Fruit fly (Drosophila melanogaster) whole organism, embryonic: ENCODE measurements around the gene pall.

Experiments used
- Atf-2 ChIP-seq: fragments of 200-800 bp; sonication (Bioruptor generic); optimal IDR thresholded peaks from 2 replicates; lab custom pipeline; 2016; ENCODE audit warnings: missing biosample characterization, missing genetic modification characterization
- Bteb2 ChIP-seq: fragments of 200-800 bp; sonication (Bioruptor generic); optimal IDR thresholded peaks from 2 replicates; lab custom pipeline; 2016; ENCODE audit warnings: missing biosample characterization, missing genetic modification characterization
- CG1024 ChIP-seq: fragments of 200-800 bp; sonication (Bioruptor generic); IDR thresholded peaks from 2 replicates; pipeline ENCODE4 v1.3.6; 2022; ENCODE audit warnings: missing biosample characterization, missing genetic modification characterization
- CG12071 ChIP-seq: fragments of 200-800 bp; sonication (Bioruptor generic); optimal IDR thresholded peaks from 3 replicates; lab custom pipeline; 2018; ENCODE audit warnings: missing biosample characterization, mild to moderate bottlenecking, missing genetic modification characterization
- CG15269 ChIP-seq: fragments of 200-800 bp; sonication (Bioruptor generic); optimal IDR thresholded peaks from 2 replicates; lab custom pipeline; 2018; ENCODE audit warnings: missing biosample characterization, mild to moderate bottlenecking, missing genetic modification characterization, moderate library complexity
- CG15514 ChIP-seq: fragments of 200-800 bp; sonication (Bioruptor generic); optimal IDR thresholded peaks from 3 replicates; lab custom pipeline; 2017; ENCODE audit warnings: missing biosample characterization, missing genetic modification characterization, mild to moderate bottlenecking, moderate library complexity, missing genetic modification reagents
- CG17361 ChIP-seq: fragments of 200-800 bp; sonication (Bioruptor generic); IDR thresholded peaks from 3 replicates; pipeline ENCODE4 v1.3.6; 2022; ENCODE audit warnings: missing biosample characterization, missing genetic modification characterization
- CG1792 ChIP-seq: fragments of 200-800 bp; sonication (Bioruptor generic); optimal IDR thresholded peaks from 2 replicates; lab custom pipeline; 2016; ENCODE audit warnings: missing biosample characterization, missing genetic modification characterization
- CG18476 ChIP-seq: fragments of 200-800 bp; sonication (Bioruptor generic); optimal IDR thresholded peaks from 2 replicates; lab custom pipeline; 2016; ENCODE audit warnings: missing biosample characterization, mild to moderate bottlenecking, missing genetic modification characterization
- CG18599 ChIP-seq: fragments of 200-800 bp; sonication (Bioruptor generic); optimal IDR thresholded peaks from 3 replicates; lab custom pipeline; 2017; ENCODE audit warnings: missing biosample characterization, missing genetic modification characterization, mild to moderate bottlenecking, moderate library complexity, missing genetic modification reagents
- CG18619 ChIP-seq: fragments of 200-800 bp; sonication (Bioruptor generic); optimal IDR thresholded peaks from 3 replicates; lab custom pipeline; 2017; ENCODE audit warnings: missing biosample characterization, mild to moderate bottlenecking, missing genetic modification characterization
- CG31365 ChIP-seq: fragments of 200-800 bp; sonication (Bioruptor generic); optimal IDR thresholded peaks from 2 replicates; lab custom pipeline; 2018; ENCODE audit warnings: missing biosample characterization, mild to moderate bottlenecking, missing genetic modification characterization
- CG43689 ChIP-seq: fragments of 200-800 bp; sonication (Bioruptor generic); IDR thresholded peaks from 2 replicates; pipeline ENCODE4 v1.3.6; 2022; ENCODE audit warnings: missing biosample characterization, missing genetic modification characterization
- CG4404 ChIP-seq: fragments of 200-800 bp; sonication (Bioruptor generic); IDR thresholded peaks from 2 replicates; pipeline ENCODE4 v1.3.6; 2022; ENCODE audit warnings: missing biosample characterization, missing genetic modification characterization
- CG6689 ChIP-seq: fragments of 200-800 bp; sonication (Bioruptor generic); IDR thresholded peaks from 2 replicates; pipeline ENCODE4 v1.3.6; 2022; ENCODE audit warnings: missing biosample characterization, missing genetic modification characterization
- CG6854 ChIP-seq: fragments of 200-800 bp; sonication (Bioruptor generic); optimal IDR thresholded peaks from 3 replicates; lab custom pipeline; 2017; ENCODE audit warnings: missing biosample characterization, mild to moderate bottlenecking, missing genetic modification characterization
- HHEX ChIP-seq: fragments of 200-800 bp; sonication (Bioruptor generic); optimal IDR thresholded peaks from 3 replicates; lab custom pipeline; 2017; ENCODE audit warnings: missing biosample characterization, mild to moderate bottlenecking, missing genetic modification characterization, missing genetic modification reagents
- Hand ChIP-seq: fragments of 200-800 bp; sonication (Bioruptor generic); optimal IDR thresholded peaks from 2 replicates; lab custom pipeline; 2017; ENCODE audit warnings: mild to moderate bottlenecking, missing biosample characterization, missing genetic modification reagents, missing genetic modification characterization
- Hmx ChIP-seq: fragments of 200-800 bp; sonication (Bioruptor generic); optimal IDR thresholded peaks from 2 replicates; lab custom pipeline; 2016; ENCODE audit warnings: missing biosample characterization, missing genetic modification characterization
- Hsf ChIP-seq: fragments of 200-800 bp; sonication (Bioruptor generic); optimal IDR thresholded peaks from 3 replicates; lab custom pipeline; 2016; ENCODE audit warnings: missing biosample characterization, missing genetic modification characterization
- Jarid2 ChIP-seq: fragments of 200-800 bp; sonication (Bioruptor generic); optimal IDR thresholded peaks from 3 replicates; lab custom pipeline; 2017; ENCODE audit warnings: mild to moderate bottlenecking, missing biosample characterization, missing genetic modification reagents, missing genetic modification characterization
- MESR4 ChIP-seq: fragments of 200-800 bp; sonication (Bioruptor generic); optimal IDR thresholded peaks from 2 replicates; lab custom pipeline; 2018; ENCODE audit warnings: missing biosample characterization, mild to moderate bottlenecking, missing genetic modification characterization, moderate library complexity
- Ptx1 ChIP-seq: fragments of 200-800 bp; sonication (Bioruptor generic); IDR thresholded peaks from 2 replicates; pipeline ENCODE4 v1.3.6; 2022; ENCODE audit warnings: missing biosample characterization, missing genetic modification characterization
- Side ChIP-seq: fragments of 200-800 bp; sonication (Bioruptor generic); optimal IDR thresholded peaks from 2 replicates; lab custom pipeline; 2016; ENCODE audit warnings: missing biosample characterization, missing genetic modification characterization
- Sox102F ChIP-seq: fragments of 200-800 bp; sonication (Bioruptor generic); optimal IDR thresholded peaks from 2 replicates; lab custom pipeline; 2018; ENCODE audit warnings: missing biosample characterization, mild to moderate bottlenecking, missing genetic modification characterization, moderate library complexity
- ac ChIP-seq: fragments of 200-800 bp; sonication (Bioruptor generic); optimal IDR thresholded peaks from 3 replicates; lab custom pipeline; 2017; ENCODE audit warnings: missing biosample characterization, mild to moderate bottlenecking, missing genetic modification characterization
- ato ChIP-seq: fragments of 200-800 bp; sonication (Bioruptor generic); IDR thresholded peaks from 2 replicates; pipeline ENCODE4 v1.3.6; 2022; ENCODE audit warnings: missing biosample characterization, missing genetic modification characterization; ENCODE audit not compliant: partially characterized antibody
- az2 ChIP-seq: fragments of 200-800 bp; sonication (Bioruptor generic); optimal IDR thresholded peaks from 3 replicates; lab custom pipeline; 2016; ENCODE audit warnings: missing biosample characterization, missing genetic modification characterization
- br ChIP-seq: fragments of >200 bp; optimal IDR thresholded peaks from 2 replicates; lab custom pipeline; 2017
- crp ChIP-seq, 2 experiments: fragments of 200-800 bp; sonication (Bioruptor generic); optimal IDR thresholded peaks; 2 replicates in 1 of 2; 3 replicates in 1 of 2; lab custom pipeline; 2017; ENCODE audit warnings: missing biosample characterization in 2 of 2, missing genetic modification characterization in 2 of 2, mild to moderate bottlenecking in 1 of 2, moderate library complexity in 1 of 2
- danr ChIP-seq: fragments of 200-800 bp; sonication (Bioruptor generic); IDR thresholded peaks from 2 replicates; pipeline ENCODE4 v1.3.6; 2022; ENCODE audit warnings: missing biosample characterization, missing genetic modification characterization
- esg ChIP-seq: fragments of 200-800 bp; sonication (Bioruptor generic); conservative IDR thresholded peaks from 2 replicates; pipeline ENCODE4 v1.3.6; 2022; ENCODE audit warnings: missing biosample characterization, missing genetic modification characterization
- exex ChIP-seq: fragments of 200-800 bp; sonication (Bioruptor generic); optimal IDR thresholded peaks from 4 replicates; lab custom pipeline; 2018; ENCODE audit warnings: missing biosample characterization, mild to moderate bottlenecking, missing genetic modification characterization, moderate library complexity
- fd102C ChIP-seq: fragments of 200-800 bp; sonication (Bioruptor generic); optimal IDR thresholded peaks from 2 replicates; lab custom pipeline; 2018; ENCODE audit warnings: missing biosample characterization, mild to moderate bottlenecking, missing genetic modification characterization, moderate library complexity
- h ChIP-seq: fragments of >200 bp; optimal IDR thresholded peaks from 2 replicates; lab custom pipeline; 2017
- hb ChIP-seq: fragments of 200-800 bp; sonication (Bioruptor generic); IDR thresholded peaks from 3 replicates; pipeline ENCODE4 v1.3.6; 2022; ENCODE audit warnings: missing biosample characterization, missing genetic modification characterization; ENCODE audit not compliant: partially characterized antibody
- hth ChIP-seq: fragments of >200 bp; optimal IDR thresholded peaks from 2 replicates; lab custom pipeline; 2017; ENCODE audit warnings: inconsistent platforms
- kay ChIP-seq: fragments of 200-800 bp; sonication (Bioruptor generic); optimal IDR thresholded peaks from 2 replicates; lab custom pipeline; 2016; ENCODE audit warnings: missing biosample characterization, missing genetic modification characterization
- mam ChIP-seq: fragments of 200-800 bp; sonication (Bioruptor generic); optimal IDR thresholded peaks from 3 replicates; lab custom pipeline; 2016; ENCODE audit warnings: missing biosample characterization, missing genetic modification characterization
- mirr ChIP-seq: fragments of 200-800 bp; sonication (Bioruptor generic); optimal IDR thresholded peaks from 3 replicates; lab custom pipeline; 2018; ENCODE audit warnings: missing biosample characterization, mild to moderate bottlenecking, missing genetic modification characterization
- nerfin-1 ChIP-seq: fragments of 200-800 bp; sonication (Bioruptor generic); optimal IDR thresholded peaks from 3 replicates; lab custom pipeline; 2019; ENCODE audit warnings: missing biosample characterization, mild to moderate bottlenecking, missing genetic modification characterization, moderate library complexity
- odd ChIP-seq: fragments of 200-800 bp; sonication (Bioruptor generic); optimal IDR thresholded peaks from 2 replicates; lab custom pipeline; 2017; ENCODE audit warnings: missing biosample characterization, mild to moderate bottlenecking, missing genetic modification characterization
- pan ChIP-seq, 4 experiments: fragments of >200 bp in 3 of 4; fragments of 200-800 bp in 1 of 4; sonication (Bioruptor generic) in 1 of 4; optimal IDR thresholded peaks in 3 of 4; IDR thresholded peaks in 1 of 4; 2 replicates each; pipeline versions ENCODE4 v1.3.6 to Lab custom; 2017 to 2022; ENCODE audit warnings: missing biosample characterization in 2 of 4, missing genetic modification characterization in 2 of 4, mixed read lengths in 1 of 4
- rib ChIP-seq: fragments of 200-800 bp; sonication (Bioruptor generic); IDR thresholded peaks from 2 replicates; pipeline ENCODE4 v1.3.6; 2022; ENCODE audit warnings: missing biosample characterization, missing genetic modification characterization
- ro ChIP-seq: fragments of 200-800 bp; sonication (Bioruptor generic); IDR thresholded peaks from 2 replicates; pipeline ENCODE4 v1.3.6; 2022; ENCODE audit warnings: missing biosample characterization, missing genetic modification characterization
- tll ChIP-seq, 2 experiments: fragments of 200-800 bp in 1 of 2; fragments of >200 bp in 1 of 2; sonication (Bioruptor generic) in 1 of 2; optimal IDR thresholded peaks; 2 replicates each; lab custom pipeline; 2017 to 2019; ENCODE audit warnings: missing biosample characterization in 2 of 2, missing genetic modification characterization in 2 of 2, mild to moderate bottlenecking in 1 of 2, moderate library complexity in 1 of 2
- toy ChIP-seq: fragments of 200-800 bp; sonication (Bioruptor generic); IDR thresholded peaks from 2 replicates; pipeline ENCODE4 v1.3.6; 2022; ENCODE audit warnings: missing biosample characterization, missing genetic modification characterization
- unc-4 ChIP-seq: fragments of 200-800 bp; sonication (Bioruptor generic); IDR thresholded peaks from 2 replicates; pipeline ENCODE4 v1.3.6; 2022; ENCODE audit warnings: missing biosample characterization, missing genetic modification characterization; ENCODE audit not compliant: partially characterized antibody
- unpg ChIP-seq: fragments of 200-800 bp; sonication (Bioruptor generic); optimal IDR thresholded peaks from 3 replicates; lab custom pipeline; 2018; ENCODE audit warnings: missing biosample characterization, mild to moderate bottlenecking, missing genetic modification characterization, moderate library complexity
- zen ChIP-seq: fragments of 200-800 bp; sonication (Bioruptor generic); optimal IDR thresholded peaks from 3 replicates; lab custom pipeline; 2018; ENCODE audit warnings: missing biosample characterization, mild to moderate bottlenecking, missing genetic modification characterization, moderate library complexity

The pall gene

dm6 chr3L:9455819-9456388 lies 31.7 kb downstream of the pall start, which contains the start of the genes phol and CG3552 (continued):
- peak; percentile 16; the same call in 1 of the 2 replicates for TF ChIP-seq ato (GFP tag; lab: Robert Waterston, UW)
- 0 out of 3 replicates have a peak, but pooled peaks have one; percentile 42 for TF ChIP-seq CG17361
- peak; percentile 88 for TF ChIP-seq MESR4 (GFP tag; lab: Kevin White, UChicago)
- no peak for TF ChIP-seq Bteb2
- TF ChIP-seq CG18476 (GFP tag; lab: Kevin White, UChicago): no peak
- TF ChIP-seq nerfin-1 (tag; lab: Kevin White, UChicago): peak; percentile 10
- TF ChIP-seq unpg (GFP tag; lab: Kevin White, UChicago): no peak
- no peak for TF ChIP-seq az2 (GFP tag; lab: Kevin White, UChicago)
- TF ChIP-seq danr (GFP tag; lab: Robert Waterston, UW): no peak
- no peak for TF ChIP-seq rib
- peak; percentile 45; the same call in 1 of the 3 replicates for TF ChIP-seq hb (GFP tag; lab: Robert Waterston, UW)
- no peak for TF ChIP-seq CG31365
- no peak for TF ChIP-seq CG1024
- TF ChIP-seq Hmx (GFP tag; lab: Kevin White, UChicago): no peak
- no peak for TF ChIP-seq exex (tag; lab: Kevin White, UChicago)
- no peak for TF ChIP-seq HHEX
- no peak for TF ChIP-seq ac
- no peak for TF ChIP-seq CG15269 (tag; lab: Kevin White, UChicago)
- no peak for TF ChIP-seq CG43689
- no peak for TF ChIP-seq esg (GFP tag; lab: Robert Waterston, UW)
- TF ChIP-seq Hand: peak; percentile 6
- no peak for TF ChIP-seq Ptx1 (GFP tag; lab: Robert Waterston, UW)
- TF ChIP-seq Hsf (GFP tag; lab: Kevin White, UChicago): no peak
- TF ChIP-seq fd102C (GFP tag; lab: Kevin White, UChicago): no peak
- TF ChIP-seq zen (tag; lab: Kevin White, UChicago): no peak
- TF ChIP-seq toy (GFP tag; lab: Robert Waterston, UW): no peak
- peak; percentile 4 for TF ChIP-seq Atf-2
- TF ChIP-seq crp (GFP tag; optimal IDR thresholded peaks at IDR 0.05; lab: Kevin White, UChicago): peak in 1 of 2 experiments; percentile 0
- TF ChIP-seq unc-4: peak; percentile 43
- no peak for TF ChIP-seq CG6854 (GFP tag; lab: Kevin White, UChicago)
- TF ChIP-seq tll (GFP tag; optimal IDR thresholded peaks at IDR 0.05; lab: Kevin White, UChicago): peak in 1 of 2 experiments; percentile 13
- no peak for TF ChIP-seq mirr (GFP tag; lab: Kevin White, UChicago)
- no peak for TF ChIP-seq h (lab: Kevin White, UChicago)
- TF ChIP-seq CG15514: peak; percentile 54
- TF ChIP-seq CG18619 (GFP tag; lab: Kevin White, UChicago): no peak
- no peak for TF ChIP-seq br (lab: Kevin White, UChicago)
- no peak for TF ChIP-seq CG12071 (GFP tag; lab: Kevin White, UChicago)
- no peak for TF ChIP-seq Sox102F
- no peak for TF ChIP-seq CG1792 (GFP tag; lab: Kevin White, UChicago)
- no peak for TF ChIP-seq CG4404 (GFP tag; lab: Robert Waterston, UW)
- TF ChIP-seq CG18599 (GFP tag; lab: Kevin White, UChicago): no peak
- no peak for TF ChIP-seq ro
- TF ChIP-seq Jarid2: no peak
- TF ChIP-seq hth (lab: Kevin White, UChicago): no peak
- no peak for TF ChIP-seq odd
- TF ChIP-seq Side (GFP tag; lab: Kevin White, UChicago): no peak
- no peak for TF ChIP-seq kay (GFP tag; lab: Kevin White, UChicago)
- no peak for TF ChIP-seq pan (optimal IDR thresholded peaks at IDR 0.05; lab: Kevin White, UChicago)
- TF ChIP-seq pan (GFP tag; optimal IDR thresholded peaks at IDR 0.05 in 1 of 2, IDR thresholded peaks at IDR 0.05 in 1 of 2): no peak
- no peak for TF ChIP-seq CG6689 (GFP tag; lab: Robert Waterston, UW)
- TF ChIP-seq mam (GFP tag; lab: Kevin White, UChicago): peak; percentile 13
